Fruit fly (Drosophila melanogaster) whole organism, embryonic: ENCODE data around the gene unc-119.

ENCODE experiments used
- Asciz ChIP-seq: fragments of 200-800 bp; sonication (Bioruptor generic); optimal IDR thresholded peaks from 2 replicates; lab custom pipeline; 2017; ENCODE audit warnings: missing biosample characterization, mild to moderate bottlenecking, missing genetic modification characterization, missing genetic modification reagents
- Atf6 ChIP-seq: fragments of 200-800 bp; sonication (Bioruptor generic); IDR thresholded peaks from 2 replicates; pipeline ENCODE4 v1.3.6; 2022; ENCODE audit warnings: missing biosample characterization, missing genetic modification characterization
- Blimp-1 ChIP-seq: fragments of 200-800 bp; sonication (Bioruptor generic); optimal IDR thresholded peaks from 3 replicates; lab custom pipeline; 2018; ENCODE audit warnings: missing biosample characterization, missing genetic modification characterization, mild to moderate bottlenecking, moderate library complexity, missing genetic modification reagents
- CG10274 ChIP-seq: fragments of 200-800 bp; sonication (Bioruptor generic); optimal IDR thresholded peaks from 3 replicates; lab custom pipeline; 2017; ENCODE audit warnings: missing biosample characterization, mild to moderate bottlenecking, missing genetic modification characterization
- CG10431 ChIP-seq: fragments of 200-800 bp; sonication (Bioruptor generic); optimal IDR thresholded peaks from 3 replicates; lab custom pipeline; 2018; ENCODE audit warnings: missing biosample characterization, mild to moderate bottlenecking, missing genetic modification characterization
- CG12659 ChIP-seq: fragments of 200-800 bp; sonication (Bioruptor generic); optimal IDR thresholded peaks from 3 replicates; lab custom pipeline; 2017; ENCODE audit warnings: mild to moderate bottlenecking, missing biosample characterization, missing genetic modification reagents, missing genetic modification characterization
- CG12769 ChIP-seq: fragments of 200-800 bp; sonication (Bioruptor generic); optimal IDR thresholded peaks from 2 replicates; lab custom pipeline; 2019; ENCODE audit warnings: missing biosample characterization, mild to moderate bottlenecking, missing genetic modification characterization, moderate library complexity
- CG15479 ChIP-seq: fragments of 200-800 bp; sonication (Bioruptor generic); optimal IDR thresholded peaks from 3 replicates; lab custom pipeline; 2019; ENCODE audit warnings: missing biosample characterization, mild to moderate bottlenecking, missing genetic modification characterization, moderate library complexity
- CG16815 ChIP-seq: fragments of 200-800 bp; sonication (Bioruptor generic); optimal IDR thresholded peaks from 3 replicates; lab custom pipeline; 2017; ENCODE audit warnings: missing biosample characterization, mild to moderate bottlenecking, missing genetic modification characterization
- CG18011 ChIP-seq: fragments of 200-800 bp; sonication (Bioruptor generic); optimal IDR thresholded peaks from 2 replicates; lab custom pipeline; 2017; ENCODE audit warnings: missing biosample characterization, missing genetic modification characterization, mild to moderate bottlenecking, moderate library complexity, missing genotype
- CG1832 ChIP-seq: fragments of 200-800 bp; sonication (Bioruptor generic); optimal IDR thresholded peaks from 2 replicates; lab custom pipeline; 2017; ENCODE audit warnings: missing biosample characterization, mild to moderate bottlenecking, missing genetic modification characterization, inconsistent platforms
- CG18599 ChIP-seq: fragments of 200-800 bp; sonication (Bioruptor generic); optimal IDR thresholded peaks from 3 replicates; lab custom pipeline; 2017; ENCODE audit warnings: missing biosample characterization, missing genetic modification characterization, mild to moderate bottlenecking, moderate library complexity, missing genetic modification reagents
- CG4730 ChIP-seq: fragments of 200-800 bp; sonication (Bioruptor generic); IDR thresholded peaks from 2 replicates; pipeline ENCODE4 v1.3.6; 2022; ENCODE audit warnings: missing biosample characterization, missing genetic modification characterization
- CG5245 ChIP-seq: fragments of 200-800 bp; sonication (Bioruptor generic); optimal IDR thresholded peaks from 3 replicates; lab custom pipeline; 2016; ENCODE audit warnings: missing biosample characterization, missing genetic modification characterization
- CG6689 ChIP-seq: fragments of 200-800 bp; sonication (Bioruptor generic); IDR thresholded peaks from 2 replicates; pipeline ENCODE4 v1.3.6; 2022; ENCODE audit warnings: missing biosample characterization, missing genetic modification characterization
- CG8944 ChIP-seq: fragments of 200-800 bp; sonication (Bioruptor generic); optimal IDR thresholded peaks from 3 replicates; lab custom pipeline; 2016; ENCODE audit warnings: missing biosample characterization, missing genetic modification characterization
- CG9727 ChIP-seq: fragments of 200-800 bp; sonication (Bioruptor generic); optimal IDR thresholded peaks from 3 replicates; lab custom pipeline; 2017; ENCODE audit warnings: missing biosample characterization, mild to moderate bottlenecking, missing genetic modification characterization
- CG9797 ChIP-seq: fragments of 200-800 bp; sonication (Bioruptor generic); optimal IDR thresholded peaks from 3 replicates; lab custom pipeline; 2018; ENCODE audit warnings: missing biosample characterization, mild to moderate bottlenecking, missing genetic modification characterization
- Chrac-16 ChIP-seq: fragments of 200-800 bp; sonication (Bioruptor generic); optimal IDR thresholded peaks from 3 replicates; lab custom pipeline; 2016; ENCODE audit warnings: missing biosample characterization, missing genetic modification characterization
- Drgx ChIP-seq: fragments of 200-800 bp; sonication (Bioruptor generic); IDR thresholded peaks from 2 replicates; pipeline ENCODE4 v1.3.6; 2022; ENCODE audit warnings: missing biosample characterization, missing genetic modification characterization
- Ets65A ChIP-seq: fragments of 200-800 bp; sonication (Bioruptor generic); peaks from one replicate; lab custom pipeline; 2016; ENCODE audit warnings: missing biosample characterization, missing genetic modification characterization
- Fer2 ChIP-seq: fragments of 200-800 bp; sonication (Bioruptor generic); optimal IDR thresholded peaks from 2 replicates; lab custom pipeline; 2018; ENCODE audit warnings: missing biosample characterization, mild to moderate bottlenecking, missing genetic modification characterization, moderate library complexity
- HLH54F ChIP-seq: fragments of 200-800 bp; sonication (Bioruptor generic); optimal IDR thresholded peaks from 3 replicates; lab custom pipeline; 2016; ENCODE audit warnings: missing biosample characterization, missing genetic modification characterization
- Hr3 ChIP-seq: fragments of 200-800 bp; sonication (Bioruptor generic); optimal IDR thresholded peaks from 3 replicates; lab custom pipeline; 2016; ENCODE audit warnings: missing biosample characterization, missing genetic modification characterization
- Myb ChIP-seq: fragments of 200-800 bp; sonication (Bioruptor generic); optimal IDR thresholded peaks from 2 replicates; lab custom pipeline; 2016; ENCODE audit warnings: missing biosample characterization, missing genetic modification characterization
- Oli ChIP-seq: fragments of 200-800 bp; sonication (Bioruptor generic); optimal IDR thresholded peaks from 2 replicates; lab custom pipeline; 2018; ENCODE audit warnings: missing biosample characterization, mild to moderate bottlenecking, missing genetic modification characterization, moderate library complexity
- Xrp1 ChIP-seq: fragments of 200-800 bp; sonication (Bioruptor generic); IDR thresholded peaks from 2 replicates; pipeline ENCODE4 v1.3.6; 2022; ENCODE audit warnings: missing biosample characterization, missing genetic modification characterization
- ato ChIP-seq: fragments of 200-800 bp; sonication (Bioruptor generic); IDR thresholded peaks from 2 replicates; pipeline ENCODE4 v1.3.6; 2022; ENCODE audit warnings: missing biosample characterization, missing genetic modification characterization; ENCODE audit not compliant: partially characterized antibody
- bbx ChIP-seq: fragments of 200-800 bp; sonication (Bioruptor generic); IDR thresholded peaks from 2 replicates; pipeline ENCODE4 v1.3.6; 2022; ENCODE audit warnings: missing biosample characterization, missing genetic modification characterization; ENCODE audit not compliant: partially characterized antibody
- bowl ChIP-seq: fragments of 200-800 bp; sonication (Bioruptor generic); IDR thresholded peaks from 2 replicates; pipeline ENCODE4 v1.3.6; 2022; ENCODE audit warnings: missing biosample characterization, missing genetic modification characterization
- cato ChIP-seq: fragments of 200-800 bp; sonication (Bioruptor generic); optimal IDR thresholded peaks from 2 replicates; lab custom pipeline; 2016; ENCODE audit warnings: missing biosample characterization, missing genetic modification characterization, borderline replicate concordance
- chif ChIP-seq, 2 experiments: fragments of 200-800 bp; sonication (Bioruptor generic); optimal IDR thresholded peaks; 3 replicates each; lab custom pipeline; 2016; ENCODE audit warnings: missing biosample characterization in 2 of 2, missing genetic modification characterization in 2 of 2
- dysf ChIP-seq: fragments of 200-800 bp; sonication (Bioruptor generic); IDR thresholded peaks from 3 replicates; pipeline ENCODE4 v1.3.6; 2022; ENCODE audit warnings: missing biosample characterization, missing genetic modification characterization
- fd102C ChIP-seq: fragments of 200-800 bp; sonication (Bioruptor generic); optimal IDR thresholded peaks from 2 replicates; lab custom pipeline; 2018; ENCODE audit warnings: missing biosample characterization, mild to moderate bottlenecking, missing genetic modification characterization, moderate library complexity
- gcm ChIP-seq: fragments of 200-800 bp; sonication (Bioruptor generic); optimal IDR thresholded peaks from 2 replicates; lab custom pipeline; 2019; ENCODE audit warnings: missing biosample characterization, mild to moderate bottlenecking, missing genetic modification characterization, moderate library complexity
- ind ChIP-seq: fragments of 200-800 bp; sonication (Bioruptor generic); optimal IDR thresholded peaks from 3 replicates; lab custom pipeline; 2016; ENCODE audit warnings: missing biosample characterization, missing genetic modification characterization
- klu ChIP-seq: fragments of 200-800 bp; sonication (Bioruptor generic); IDR thresholded peaks from 2 replicates; pipeline ENCODE4 v1.3.6; 2022; ENCODE audit warnings: missing biosample characterization, missing genetic modification characterization
- lab ChIP-seq: fragments of 200-800 bp; sonication (Bioruptor generic); optimal IDR thresholded peaks from 3 replicates; lab custom pipeline; 2017; ENCODE audit warnings: missing biosample characterization, missing genetic modification characterization, mild to moderate bottlenecking, moderate library complexity, missing genetic modification reagents
- mam ChIP-seq: fragments of 200-800 bp; sonication (Bioruptor generic); optimal IDR thresholded peaks from 3 replicates; lab custom pipeline; 2016; ENCODE audit warnings: missing biosample characterization, missing genetic modification characterization
- so ChIP-seq: fragments of 200-800 bp; sonication (Bioruptor generic); IDR thresholded peaks from 3 replicates; pipeline ENCODE4 v1.3.6; 2022; ENCODE audit warnings: missing biosample characterization, missing genetic modification characterization
- toy ChIP-seq: fragments of 200-800 bp; sonication (Bioruptor generic); IDR thresholded peaks from 2 replicates; pipeline ENCODE4 v1.3.6; 2022; ENCODE audit warnings: missing biosample characterization, missing genetic modification characterization
- ttk ChIP-seq: fragments of 200-800 bp; sonication (Bioruptor generic); IDR thresholded peaks from 2 replicates; pipeline ENCODE4 v2.1.2; 2022; ENCODE audit warnings: missing biosample characterization, missing genetic modification characterization
- tup ChIP-seq: fragments of 200-800 bp; sonication (Bioruptor generic); optimal IDR thresholded peaks from 2 replicates; lab custom pipeline; 2016; ENCODE audit warnings: missing biosample characterization, mild to moderate bottlenecking, missing genetic modification characterization, moderate library complexity
- tx ChIP-seq: fragments of 200-800 bp; sonication (Bioruptor generic); optimal IDR thresholded peaks from 2 replicates; lab custom pipeline; 2016; ENCODE audit warnings: missing biosample characterization, missing genetic modification characterization
- wor ChIP-seq: fragments of 200-800 bp; sonication (Bioruptor generic); IDR thresholded peaks from 2 replicates; pipeline ENCODE4 v1.3.6; 2022; ENCODE audit warnings: missing biosample characterization, missing genetic modification characterization
- z ChIP-seq: fragments of 200-800 bp; sonication (Bioruptor generic); IDR thresholded peaks from 3 replicates; pipeline ENCODE4 v1.3.6; 2022; ENCODE audit warnings: missing biosample characterization, missing genetic modification characterization
- zen2 ChIP-seq: fragments of 200-800 bp; sonication (Bioruptor generic); IDR thresholded peaks from 3 replicates; pipeline ENCODE4 v1.3.6; 2022; ENCODE audit warnings: missing biosample characterization, missing genetic modification characterization; ENCODE audit not compliant: partially characterized antibody

unc-119 gene

DNA sequence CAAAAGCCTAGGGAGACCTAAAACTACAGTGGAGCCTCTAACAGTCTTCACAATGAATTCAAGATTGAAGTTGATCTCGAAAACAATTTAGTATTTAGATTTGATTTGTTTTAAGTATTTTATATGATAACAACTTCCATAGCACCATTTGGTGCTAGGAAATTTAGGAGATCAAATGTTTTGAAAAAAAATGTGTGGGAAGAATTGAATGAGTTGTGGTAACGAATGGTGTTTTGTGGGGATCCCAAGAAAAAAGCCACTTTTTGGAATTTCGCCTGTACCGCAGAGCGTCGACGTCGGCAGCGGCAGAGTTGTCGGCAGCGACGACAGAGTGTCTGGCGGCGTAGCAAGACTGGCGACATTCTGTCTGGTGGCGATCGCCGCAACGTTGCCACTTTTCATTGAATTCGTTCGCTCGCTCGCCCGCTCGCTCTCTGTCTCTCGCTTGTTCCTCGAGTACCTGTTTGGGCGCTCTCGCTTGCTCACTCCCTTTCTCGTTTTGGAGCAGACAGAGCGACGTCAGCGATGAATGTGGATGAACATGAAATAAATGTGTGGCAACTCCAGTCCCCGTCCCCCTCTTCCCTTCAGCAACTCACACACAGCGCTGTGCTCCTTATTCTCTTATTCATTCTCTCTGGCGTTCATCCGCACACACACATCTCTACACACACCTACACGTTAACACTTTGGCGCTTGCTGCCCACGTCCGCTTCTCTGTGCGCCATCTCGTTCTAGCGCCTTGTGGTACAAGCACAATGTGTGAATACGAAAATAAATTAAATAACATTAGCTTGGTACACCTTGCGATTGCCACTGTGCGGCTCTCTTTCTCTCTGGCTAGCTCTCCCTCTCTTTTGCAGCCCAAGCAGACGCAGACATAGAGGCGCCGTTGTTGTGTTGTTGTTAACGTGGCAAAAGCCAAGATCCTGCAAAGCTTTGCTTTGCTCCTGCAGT, 8.6 kb upstream of the unc-119 start (continued):
- peak; percentile 81 for TF ChIP-seq CG12769 (tag; lab: Kevin White, UChicago)
- peak; percentile 9; the same call in 1 of the 2 replicates for TF ChIP-seq ato
- peak; percentile 61 for TF ChIP-seq ind
- TF ChIP-seq fd102C (GFP tag; lab: Kevin White, UChicago): no peak
- peak; percentile 34 for TF ChIP-seq HLH54F (GFP tag; lab: Kevin White, UChicago)
- 0 out of 3 replicates have a peak, but pooled peaks have one; percentile 17 for TF ChIP-seq zen2 (GFP tag; lab: Robert Waterston, UW)
- peak; percentile 2 for TF ChIP-seq Myb
- peak; percentile 68 for TF ChIP-seq lab (GFP tag; lab: Kevin White, UChicago)
- TF ChIP-seq CG9797 (GFP tag; lab: Kevin White, UChicago): no peak
- TF ChIP-seq CG8944: peak; percentile 21
- TF ChIP-seq wor: 0 out of 2 replicates have a peak, but pooled peaks have one; percentile 19
- peak; percentile 12 for TF ChIP-seq CG10274 (GFP tag; lab: Kevin White, UChicago)
- no peak for TF ChIP-seq bbx
- TF ChIP-seq Oli (tag; lab: Kevin White, UChicago): peak; percentile 67
- peak; percentile 34; the same call in 1 of the 2 replicates for TF ChIP-seq Atf6 (GFP tag; lab: Robert Waterston, UW)
- TF ChIP-seq cato (GFP tag; lab: Kevin White, UChicago): no peak
- TF ChIP-seq gcm: peak; percentile 22
- peak; percentile 55 for TF ChIP-seq Xrp1 (GFP tag; lab: Robert Waterston, UW)
- 0 out of 3 replicates have a peak, but pooled peaks have one; percentile 17 for TF ChIP-seq z
- TF ChIP-seq chif (GFP tag; optimal IDR thresholded peaks at IDR 0.05; lab: Kevin White, UChicago): peak in 1 of 2 experiments; percentile 30
- TF ChIP-seq CG16815 (GFP tag; lab: Kevin White, UChicago): peak; percentile 18
- TF ChIP-seq so (GFP tag; lab: Robert Waterston, UW): peak; percentile 24; the same call in 1 of the 3 replicates
- TF ChIP-seq tx: peak; percentile 41
- peak; percentile 53 for TF ChIP-seq Asciz (GFP tag; lab: Kevin White, UChicago)
- TF ChIP-seq tup (GFP tag; lab: Kevin White, UChicago): no peak
- 0 out of 2 replicates have a peak, but pooled peaks have one; percentile 26 for TF ChIP-seq bowl (GFP tag; lab: Robert Waterston, UW)
- peak; percentile 58 for TF ChIP-seq CG1832
- peak; percentile 32; the same call in 1 of the 2 replicates for TF ChIP-seq klu (GFP tag; lab: Robert Waterston, UW)
- no peak for TF ChIP-seq CG15479
- TF ChIP-seq Blimp-1 (GFP tag; lab: Kevin White, UChicago): peak; percentile 38
- no peak for TF ChIP-seq Hr3 (GFP tag; lab: Kevin White, UChicago)
- TF ChIP-seq ttk: peak; percentile 38; the same call in 1 of the 2 replicates
- TF ChIP-seq Ets65A (GFP tag; lab: Kevin White, UChicago): peak; percentile 12
- TF ChIP-seq CG10431 (GFP tag; lab: Kevin White, UChicago): peak; percentile 32
- TF ChIP-seq Chrac-16: peak; percentile 8
- TF ChIP-seq Fer2 (tag; lab: Kevin White, UChicago): no peak
- TF ChIP-seq dysf (GFP tag; lab: Robert Waterston, UW): peak; percentile 72
- peak; percentile 7 for TF ChIP-seq CG5245
- TF ChIP-seq CG18011 (GFP tag; lab: Kevin White, UChicago): peak; percentile 77
- no peak for TF ChIP-seq CG4730
- peak; percentile 37 for TF ChIP-seq CG12659
- TF ChIP-seq Drgx: peak; percentile 61
- peak; percentile 67 for TF ChIP-seq mam (GFP tag; lab: Kevin White, UChicago)
- peak; percentile 43; the same call in 1 of the 2 replicates for TF ChIP-seq CG6689 (GFP tag; lab: Robert Waterston, UW)
- peak; percentile 67 for TF ChIP-seq CG18599
- no peak for TF ChIP-seq toy (GFP tag; lab: Robert Waterston, UW)
- TF ChIP-seq CG9727 (GFP tag; lab: Kevin White, UChicago): peak; percentile 21
